Fruit fly (Drosophila melanogaster) whole organism, embryonic: ENCODE data around the gene RtcB.

Experiments used
- Ada2b ChIP-seq: fragments of 200-800 bp; sonication (Bioruptor generic); IDR thresholded peaks from 2 replicates; pipeline ENCODE4 v1.3.6; 2022; ENCODE audit warnings: missing biosample characterization, missing genetic modification characterization
- Atf-2 ChIP-seq: fragments of 200-800 bp; sonication (Bioruptor generic); optimal IDR thresholded peaks from 2 replicates; lab custom pipeline; 2016; ENCODE audit warnings: missing biosample characterization, missing genetic modification characterization
- CG11398 ChIP-seq: fragments of 200-800 bp; sonication (Bioruptor generic); optimal IDR thresholded peaks from 2 replicates; lab custom pipeline; 2016; ENCODE audit warnings: missing biosample characterization, missing genetic modification characterization
- CG11504 ChIP-seq: fragments of 200-800 bp; sonication (Bioruptor generic); optimal IDR thresholded peaks from 3 replicates; lab custom pipeline; 2019; ENCODE audit warnings: missing biosample characterization, mild to moderate bottlenecking, missing genetic modification characterization, moderate library complexity
- CG12659 ChIP-seq: fragments of 200-800 bp; sonication (Bioruptor generic); optimal IDR thresholded peaks from 3 replicates; lab custom pipeline; 2017; ENCODE audit warnings: mild to moderate bottlenecking, missing biosample characterization, missing genetic modification reagents, missing genetic modification characterization
- CG13775 ChIP-seq: fragments of 200-800 bp; sonication (Bioruptor generic); optimal IDR thresholded peaks from 3 replicates; lab custom pipeline; 2017; ENCODE audit warnings: missing biosample characterization, mild to moderate bottlenecking, missing genetic modification characterization
- CG1529 ChIP-seq: fragments of 200-800 bp; sonication (Bioruptor generic); optimal IDR thresholded peaks from 3 replicates; lab custom pipeline; 2018; ENCODE audit warnings: missing biosample characterization, missing genetic modification characterization
- CG17361 ChIP-seq: fragments of 200-800 bp; sonication (Bioruptor generic); IDR thresholded peaks from 3 replicates; pipeline ENCODE4 v1.3.6; 2022; ENCODE audit warnings: missing biosample characterization, missing genetic modification characterization
- CG2120 ChIP-seq: fragments of 200-800 bp; sonication (Bioruptor generic); optimal IDR thresholded peaks from 3 replicates; lab custom pipeline; 2016; ENCODE audit warnings: missing biosample characterization, missing genetic modification characterization
- CG2712 ChIP-seq: fragments of 200-800 bp; optimal IDR thresholded peaks from 3 replicates; lab custom pipeline; 2019; ENCODE audit warnings: missing biosample characterization, mild to moderate bottlenecking, missing genetic modification characterization, moderate library complexity
- CG32532 ChIP-seq: fragments of 200-800 bp; sonication (Bioruptor generic); IDR thresholded peaks from 2 replicates; pipeline ENCODE4 v1.3.6; 2022; ENCODE audit warnings: missing biosample characterization, missing genetic modification characterization
- CG32772 ChIP-seq: fragments of 200-800 bp; sonication (Bioruptor generic); IDR thresholded peaks from 2 replicates; pipeline ENCODE4 v1.3.6; 2022; ENCODE audit warnings: missing biosample characterization, missing genetic modification characterization
- CG3281 ChIP-seq: fragments of 200-800 bp; sonication (Bioruptor generic); optimal IDR thresholded peaks from 3 replicates; lab custom pipeline; 2017; ENCODE audit warnings: missing biosample characterization, mild to moderate bottlenecking, missing genetic modification characterization
- CG4360 ChIP-seq: fragments of 200-800 bp; sonication (Bioruptor generic); IDR thresholded peaks from 2 replicates; pipeline ENCODE4 v1.3.6; 2022; ENCODE audit warnings: missing biosample characterization, missing genetic modification characterization
- CG7987 ChIP-seq: fragments of 200-800 bp; sonication (Bioruptor generic); optimal IDR thresholded peaks from 2 replicates; lab custom pipeline; 2018; ENCODE audit warnings: missing biosample characterization, mild to moderate bottlenecking, missing genetic modification characterization, moderate library complexity
- CG8765 ChIP-seq: fragments of 200-800 bp; sonication (Bioruptor generic); IDR thresholded peaks from 2 replicates; pipeline ENCODE4 v1.3.6; 2022; ENCODE audit warnings: missing biosample characterization, missing genetic modification characterization
- Deaf1 ChIP-seq: fragments of 200-800 bp; optimal IDR thresholded peaks from 3 replicates; lab custom pipeline; 2019; ENCODE audit warnings: missing biosample characterization, mild to moderate bottlenecking, missing genetic modification characterization, moderate library complexity
- Dip3 ChIP-seq: fragments of 200-800 bp; sonication (Bioruptor generic); optimal IDR thresholded peaks from 3 replicates; lab custom pipeline; 2016; ENCODE audit warnings: missing biosample characterization, missing genetic modification characterization
- Jarid2 ChIP-seq: fragments of 200-800 bp; sonication (Bioruptor generic); optimal IDR thresholded peaks from 3 replicates; lab custom pipeline; 2017; ENCODE audit warnings: mild to moderate bottlenecking, missing biosample characterization, missing genetic modification reagents, missing genetic modification characterization
- Nf-YA ChIP-seq: fragments of 200-800 bp; sonication (Bioruptor generic); IDR thresholded peaks from 2 replicates; pipeline ENCODE4 v1.3.6; 2022; ENCODE audit warnings: missing biosample characterization, missing genetic modification characterization
- Nf-YB ChIP-seq: fragments of 200-800 bp; sonication (Bioruptor generic); optimal IDR thresholded peaks from 3 replicates; lab custom pipeline; 2019; ENCODE audit warnings: missing biosample characterization, mild to moderate bottlenecking, missing genetic modification characterization, moderate library complexity
- PHDP ChIP-seq: fragments of 200-800 bp; sonication (Bioruptor generic); optimal IDR thresholded peaks from 3 replicates; lab custom pipeline; 2018; ENCODE audit warnings: missing biosample characterization, mild to moderate bottlenecking, missing genetic modification characterization, moderate library complexity
- Pdp1 ChIP-seq, 2 experiments: fragments of 200-800 bp; sonication (Bioruptor generic); optimal IDR thresholded peaks; 3 replicates each; lab custom pipeline; 2016; ENCODE audit warnings: missing biosample characterization in 2 of 2, missing genetic modification characterization in 2 of 2, mild to moderate bottlenecking in 1 of 2, moderate library complexity in 1 of 2
- Rfx ChIP-seq: fragments of 200-800 bp; sonication (Bioruptor generic); IDR thresholded peaks from 2 replicates; pipeline ENCODE4 v1.3.6; 2022; ENCODE audit warnings: missing biosample characterization, missing genetic modification characterization
- Six4 ChIP-seq: fragments of 200-800 bp; sonication (Bioruptor generic); optimal IDR thresholded peaks from 2 replicates; lab custom pipeline; 2016; ENCODE audit warnings: missing biosample characterization, missing genetic modification characterization
- Sox102F ChIP-seq: fragments of 200-800 bp; sonication (Bioruptor generic); optimal IDR thresholded peaks from 2 replicates; lab custom pipeline; 2018; ENCODE audit warnings: missing biosample characterization, mild to moderate bottlenecking, missing genetic modification characterization, moderate library complexity
- Trl ChIP-seq, 3 experiments: fragments of >200 bp in 2 of 3; fragments of 200-800 bp in 1 of 3; sonication (Bioruptor generic) in 1 of 3; optimal IDR thresholded peaks; 2 replicates in 1 of 3; 3 replicates in 2 of 3; lab custom pipeline; 2016 to 2017; ENCODE audit warnings: missing biosample characterization in 1 of 3, missing genetic modification characterization in 1 of 3
- Usf ChIP-seq: fragments of 200-800 bp; sonication (Bioruptor generic); optimal IDR thresholded peaks from 2 replicates; lab custom pipeline; 2017; ENCODE audit warnings: missing genotype, missing biosample characterization, missing genetic modification characterization
- bsh ChIP-seq, 2 experiments: fragments of 200-800 bp; sonication (Bioruptor generic); optimal IDR thresholded peaks; 2 replicates each; lab custom pipeline; 2017 to 2018; ENCODE audit warnings: mild to moderate bottlenecking in 2 of 2, missing biosample characterization in 2 of 2, missing genetic modification characterization in 2 of 2, moderate library complexity in 1 of 2
- crol ChIP-seq: fragments of 200-800 bp; sonication (Bioruptor generic); IDR thresholded peaks from 2 replicates; pipeline ENCODE4 v1.3.6; 2022; ENCODE audit warnings: missing biosample characterization, missing genetic modification characterization
- cwo ChIP-seq: fragments of 200-800 bp; sonication (Bioruptor generic); optimal IDR thresholded peaks from 3 replicates; lab custom pipeline; 2017; ENCODE audit warnings: missing biosample characterization, missing genetic modification characterization, mild to moderate bottlenecking, moderate library complexity, missing genetic modification reagents
- disco-r ChIP-seq: fragments of 200-800 bp; sonication (Bioruptor generic); optimal IDR thresholded peaks from 2 replicates; lab custom pipeline; 2016; ENCODE audit warnings: missing biosample characterization, missing genetic modification characterization
- esg ChIP-seq: fragments of 200-800 bp; sonication (Bioruptor generic); conservative IDR thresholded peaks from 2 replicates; pipeline ENCODE4 v1.3.6; 2022; ENCODE audit warnings: missing biosample characterization, missing genetic modification characterization
- grau ChIP-seq: fragments of 200-800 bp; optimal IDR thresholded peaks from 3 replicates; lab custom pipeline; 2019; ENCODE audit warnings: missing biosample characterization, mild to moderate bottlenecking, missing genetic modification characterization, moderate library complexity
- her ChIP-seq: fragments of 200-800 bp; sonication (Bioruptor generic); optimal IDR thresholded peaks from 2 replicates; lab custom pipeline; 2016; ENCODE audit warnings: missing biosample characterization, missing genetic modification characterization
- kah ChIP-seq: fragments of 200-800 bp; sonication (Bioruptor generic); optimal IDR thresholded peaks from 2 replicates; lab custom pipeline; 2018; ENCODE audit warnings: missing biosample characterization, mild to moderate bottlenecking, missing genetic modification characterization
- maf-S ChIP-seq: fragments of 200-800 bp; sonication (Bioruptor generic); optimal IDR thresholded peaks from 2 replicates; lab custom pipeline; 2016; ENCODE audit warnings: missing biosample characterization, missing genetic modification characterization
- nerfin-1 ChIP-seq: fragments of 200-800 bp; sonication (Bioruptor generic); optimal IDR thresholded peaks from 3 replicates; lab custom pipeline; 2019; ENCODE audit warnings: missing biosample characterization, mild to moderate bottlenecking, missing genetic modification characterization, moderate library complexity
- nerfin-2 ChIP-seq: fragments of 200-800 bp; sonication (Bioruptor generic); IDR thresholded peaks from 2 replicates; pipeline ENCODE4 v1.3.6; 2022; ENCODE audit warnings: missing biosample characterization, missing genetic modification characterization; ENCODE audit not compliant: partially characterized antibody
- nmo ChIP-seq: fragments of 200-800 bp; sonication (Bioruptor generic); optimal IDR thresholded peaks from 2 replicates; lab custom pipeline; 2018; ENCODE audit warnings: missing biosample characterization, mild to moderate bottlenecking, missing genetic modification characterization, moderate library complexity
- odd ChIP-seq: fragments of 200-800 bp; sonication (Bioruptor generic); optimal IDR thresholded peaks from 2 replicates; lab custom pipeline; 2017; ENCODE audit warnings: missing biosample characterization, mild to moderate bottlenecking, missing genetic modification characterization
- peb ChIP-seq: fragments of 200-800 bp; sonication (Bioruptor generic); IDR thresholded peaks from 2 replicates; pipeline ENCODE4 v1.3.6; 2022; ENCODE audit warnings: missing biosample characterization, missing genetic modification characterization
- prd ChIP-seq, 3 experiments: fragments of >200 bp in 2 of 3; fragments of 200-800 bp in 1 of 3; sonication (Bioruptor generic) in 1 of 3; optimal IDR thresholded peaks in 2 of 3; IDR thresholded peaks in 1 of 3; 2 replicates in 2 of 3; 3 replicates in 1 of 3; pipeline versions ENCODE4 v1.3.6 to Lab custom; 2017 to 2022; ENCODE audit warnings: missing biosample characterization in 1 of 3, missing genetic modification characterization in 1 of 3
- row ChIP-seq: fragments of 200-800 bp; sonication (Bioruptor generic); IDR thresholded peaks from 3 replicates; pipeline ENCODE4 v1.3.6; 2022; ENCODE audit warnings: missing biosample characterization, missing genetic modification characterization
- salm ChIP-seq: fragments of 200-800 bp; sonication (Bioruptor generic); optimal IDR thresholded peaks from 2 replicates; lab custom pipeline; 2018; ENCODE audit warnings: missing biosample characterization, mild to moderate bottlenecking, missing genetic modification characterization
- sima ChIP-seq: fragments of 200-800 bp; sonication (Bioruptor generic); optimal IDR thresholded peaks from 2 replicates; lab custom pipeline; 2016; ENCODE audit warnings: missing biosample characterization, missing genetic modification characterization
- slbo ChIP-seq: fragments of 200-800 bp; sonication (Bioruptor generic); IDR thresholded peaks from 2 replicates; pipeline ENCODE4 v1.3.6; 2022; ENCODE audit warnings: missing biosample characterization, missing genetic modification characterization
- stc ChIP-seq: fragments of 200-800 bp; sonication (Bioruptor generic); IDR thresholded peaks from 2 replicates; pipeline ENCODE4 v1.3.6; 2022; ENCODE audit warnings: missing biosample characterization, missing genetic modification characterization
- usp ChIP-seq: fragments of >200 bp; optimal IDR thresholded peaks from 2 replicates; lab custom pipeline; 2017; ENCODE audit warnings: missing biosample characterization, missing genetic modification characterization
- wor ChIP-seq: fragments of 200-800 bp; sonication (Bioruptor generic); IDR thresholded peaks from 2 replicates; pipeline ENCODE4 v1.3.6; 2022; ENCODE audit warnings: missing biosample characterization, missing genetic modification characterization
- zen ChIP-seq: fragments of 200-800 bp; sonication (Bioruptor generic); optimal IDR thresholded peaks from 3 replicates; lab custom pipeline; 2018; ENCODE audit warnings: missing biosample characterization, mild to moderate bottlenecking, missing genetic modification characterization, moderate library complexity

Gene RtcB

dm6 chr2L:19463405-19463804, 33.0 kb downstream of the RtcB start (continued):
- TF ChIP-seq Jarid2 (no peak), CG1529 (no peak), esg (GFP tag; lab: Robert Waterston, UW) (no peak), her (GFP tag; lab: Kevin White, UChicago) (no peak), peb (GFP tag; lab: Robert Waterston, UW) (no peak), CG3281 (GFP tag; lab: Kevin White, UChicago) (peak; percentile 37), Sox102F (no peak), CG11504 (tag; lab: Kevin White, UChicago) (peak; percentile 30), stc (GFP tag; lab: Robert Waterston, UW) (no peak), CG7987 (no peak), nerfin-2 (no peak), odd (GFP tag; lab: Kevin White, UChicago) (peak; percentile 16), row (GFP tag; lab: Robert Waterston, UW) (0 out of 3 replicates have a peak, but pooled peaks have one; percentile 20), Rfx (GFP tag; lab: Robert Waterston, UW) (no peak), CG13775 (GFP tag; lab: Kevin White, UChicago) (peak; percentile 20), grau (tag; lab: Kevin White, UChicago) (peak; percentile 8), nerfin-1 (no peak), CG32532 (GFP tag; lab: Robert Waterston, UW) (no peak), cwo (GFP tag; lab: Kevin White, UChicago) (no peak), Pdp1 (GFP tag; optimal IDR thresholded peaks at IDR 0.05; lab: Kevin White, UChicago) (no peak), Dip3 (GFP tag; lab: Kevin White, UChicago) (no peak), Atf-2 (no peak), Six4 (no peak), CG8765 (GFP tag; lab: Robert Waterston, UW) (no peak), CG2712 (tag; lab: Kevin White, UChicago) (peak; percentile 2), CG17361 (peak; percentile 73)

dm6 chr2L:19463824-19464317, 33.4 kb downstream of the RtcB start, which contains the start of gene tj:
Gene tj, plus strand, starts transcription at chr2L:19464267.
- TF ChIP-seq CG4360 (GFP tag; lab: Robert Waterston, UW) (peak; percentile 71), usp (GFP tag; lab: Kevin White, UChicago) (no peak), disco-r (no peak), PHDP (tag; lab: Kevin White, UChicago) (no peak), CG32772 (GFP tag; lab: Robert Waterston, UW) (no peak), CG12659 (GFP tag; lab: Kevin White, UChicago) (no peak), crol (GFP tag; lab: Robert Waterston, UW) (peak; percentile 59), wor (GFP tag; lab: Robert Waterston, UW) (no peak), Trl (optimal IDR thresholded peaks at IDR 0.05; lab: Kevin White, UChicago) (peak; percentile 9 to 46), Trl (GFP tag; optimal IDR thresholded peaks at IDR 0.05; lab: Kevin White, UChicago) (no peak), nmo (GFP tag; lab: Kevin White, UChicago) (no peak), slbo (GFP tag; lab: Robert Waterston, UW) (no peak), Ada2b (no peak), Nf-YA (GFP tag; lab: Robert Waterston, UW) (no peak), Deaf1 (tag; lab: Kevin White, UChicago) (peak; percentile 93), Nf-YB (GFP tag; lab: Kevin White, UChicago) (peak; percentile 92), Usf (no peak), bsh (GFP tag; optimal IDR thresholded peaks at IDR 0.05; lab: Kevin White, UChicago) (no peak), kah (GFP tag; lab: Kevin White, UChicago) (no peak), zen (tag; lab: Kevin White, UChicago) (no peak), salm (tag; lab: Kevin White, UChicago) (no peak), CG2120 (GFP tag; lab: Kevin White, UChicago) (no peak), her (GFP tag; lab: Kevin White, UChicago) (no peak), sima (no peak), CG11398 (no peak), maf-S (GFP tag; lab: Kevin White, UChicago) (no peak), prd (optimal IDR thresholded peaks at IDR 0.05; lab: Kevin White, UChicago) (no peak), prd (GFP tag; IDR thresholded peaks at IDR 0.05; lab: Robert Waterston, UW) (0 out of 3 replicates have a peak, but pooled peaks have one; percentile 0)
